Worm (Caenorhabditis elegans): ENCODE results near the gene C18A11.4.

- TF ChIP-seq ctbp-1 (GFP tag; IDR thresholded peaks at IDR 0.05) (no peak), tag-97 (GFP tag; IDR thresholded peaks at IDR 0.05) (no peak), egl-27 (tag; optimal IDR thresholded peaks at IDR 0.05) (no peak), unc-39 (tag; optimal IDR thresholded peaks at IDR 0.05) (no peak), nhr-76 (tag; optimal IDR thresholded peaks at IDR 0.05) (no peak), zfp-3 (GFP tag; conservative IDR thresholded peaks at IDR 0.05) (no peak), R02D3.7 (tag; optimal IDR thresholded peaks at IDR 0.05) (no peak), ceh-32 (tag; optimal IDR thresholded peaks at IDR 0.05; ENCODE audit: poor library complexity) (no peak), jun-1 (tag; optimal IDR thresholded peaks at IDR 0.05) (no peak), dpl-1 (GFP tag; optimal IDR thresholded peaks at IDR 0.05) (no peak), lir-3 (tag; optimal IDR thresholded peaks at IDR 0.05) (no peak), vab-7 (GFP tag; IDR thresholded peaks at IDR 0.05) (no peak), ceh-82 (tag; optimal IDR thresholded peaks at IDR 0.05) (no peak)
These were observed 47.4 kb upstream of the C18A11.4 start, which contains the start of gene sdpn-1 for ce11 chrX:7997968-7998367.

Measured in whole organism, L4 larva.